Fruit fly (Drosophila melanogaster) whole organism, pupa: ENCODE data around the gene Hat1.

Experiments
- CG32121 ChIP-seq: fragments of 200-800 bp; sonication (Bioruptor generic); IDR thresholded peaks from 2 replicates; pipeline ENCODE4 v1.3.6; 2022; ENCODE audit warnings: missing biosample characterization, missing genetic modification characterization
- CG8301 ChIP-seq: fragments of 200-800 bp; sonication (Bioruptor generic); optimal IDR thresholded peaks from 2 replicates; lab custom pipeline; 2018; ENCODE audit warnings: missing biosample characterization, mild to moderate bottlenecking, missing genetic modification characterization
- gl ChIP-seq: fragments of 200-800 bp; sonication (Bioruptor generic); optimal IDR thresholded peaks from 2 replicates; lab custom pipeline; 2018; ENCODE audit warnings: missing biosample characterization, mild to moderate bottlenecking, missing genetic modification characterization

DNA sequence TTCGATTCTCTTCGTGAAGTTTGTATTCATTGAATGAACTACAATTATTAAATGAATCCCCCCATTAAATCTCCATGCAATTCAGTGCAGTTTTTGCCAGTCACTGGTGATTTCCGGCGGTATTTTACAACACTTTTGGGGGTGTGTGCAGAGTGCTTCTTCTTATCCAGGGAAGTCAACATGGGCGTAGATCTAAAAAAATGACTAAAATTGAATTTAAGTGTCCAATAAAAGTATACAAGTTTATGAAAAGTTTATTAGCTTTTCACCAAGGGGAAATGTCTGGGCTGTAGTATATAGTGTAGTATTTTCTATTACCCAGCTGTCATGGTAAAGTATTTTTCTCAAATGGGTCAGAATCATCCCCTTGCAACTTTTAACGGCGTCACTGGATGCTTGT, 2.3 kb upstream of the Hat1 start, which contains the start of gene Hpf1:
- TF ChIP-seq CG8301 (tag; lab: Kevin White, UChicago) = peak; percentile 99
- TF ChIP-seq CG32121 (GFP tag; lab: Robert Waterston, UW) = peak; percentile 99
- TF ChIP-seq gl = peak; percentile 98
